Fruit fly (Drosophila melanogaster) whole organism, adult: Measurements from ENCODE around the gene sunn.
A peak's percentile ranks its signal among the peaks of the same experiment; 100 is the strongest.

Experiments used
- CG11617 ChIP-seq: fragments of 200-800 bp; sonication (Bioruptor generic); optimal IDR thresholded peaks from 2 replicates; lab custom pipeline; 2017; ENCODE audit warnings: mild to moderate bottlenecking, missing biosample characterization, missing genetic modification reagents, missing genetic modification characterization
- CG12768 ChIP-seq: fragments of 200-800 bp; sonication (Bioruptor generic); optimal IDR thresholded peaks from 2 replicates; lab custom pipeline; 2017; ENCODE audit warnings: missing biosample characterization, missing genetic modification characterization, mild to moderate bottlenecking, moderate library complexity, missing genetic modification reagents
- CG14711 ChIP-seq: fragments of 200-800 bp; sonication (Bioruptor generic); optimal IDR thresholded peaks from 2 replicates; lab custom pipeline; 2018; ENCODE audit warnings: missing biosample characterization, mild to moderate bottlenecking, missing genetic modification characterization, moderate library complexity
- CG1620 ChIP-seq: fragments of 200-800 bp; sonication (Bioruptor generic); optimal IDR thresholded peaks from 2 replicates; lab custom pipeline; 2016; ENCODE audit warnings: missing biosample characterization, missing genetic modification characterization
- CG33017 ChIP-seq: fragments of 200-800 bp; sonication (Bioruptor generic); optimal IDR thresholded peaks from 2 replicates; lab custom pipeline; 2018; ENCODE audit warnings: missing biosample characterization, mild to moderate bottlenecking, missing genetic modification characterization, moderate library complexity
- CG5204 ChIP-seq: fragments of 200-800 bp; sonication (Bioruptor generic); optimal IDR thresholded peaks from 2 replicates; lab custom pipeline; 2016; ENCODE audit warnings: missing biosample characterization, missing genetic modification characterization
- CG7045 ChIP-seq: fragments of 200-800 bp; sonication (Bioruptor generic); optimal IDR thresholded peaks from 2 replicates; lab custom pipeline; 2017; ENCODE audit warnings: missing biosample characterization, mild to moderate bottlenecking, missing genetic modification characterization
- CG7101 ChIP-seq: fragments of 200-800 bp; sonication (Bioruptor generic); optimal IDR thresholded peaks from 2 replicates; lab custom pipeline; 2018; ENCODE audit warnings: missing biosample characterization, mild to moderate bottlenecking, missing genetic modification characterization, moderate library complexity
- Clk ChIP-seq: fragments of 200-800 bp; sonication (Bioruptor generic); optimal IDR thresholded peaks from 2 replicates; lab custom pipeline; 2017; ENCODE audit warnings: missing biosample characterization, missing genetic modification characterization
- Crg-1 ChIP-seq: fragments of 200-800 bp; sonication (Bioruptor generic); optimal IDR thresholded peaks from 2 replicates; lab custom pipeline; 2016; ENCODE audit warnings: missing biosample characterization, missing genetic modification characterization
- Hr96 ChIP-seq: fragments of 200-800 bp; sonication (Bioruptor generic); optimal IDR thresholded peaks from 2 replicates; lab custom pipeline; 2016; ENCODE audit warnings: missing biosample characterization, missing genetic modification characterization
- Mnt ChIP-seq: fragments of 200-800 bp; sonication (Bioruptor generic); optimal IDR thresholded peaks from 2 replicates; lab custom pipeline; 2016; ENCODE audit warnings: missing biosample characterization, mild to moderate bottlenecking, missing genetic modification characterization
- bab1 ChIP-seq: fragments of 200-800 bp; sonication (Bioruptor generic); optimal IDR thresholded peaks from 3 replicates; lab custom pipeline; 2019; ENCODE audit warnings: missing biosample characterization, mild to moderate bottlenecking, missing genetic modification characterization, moderate library complexity
- cic ChIP-seq: fragments of 200-800 bp; sonication (Bioruptor generic); optimal IDR thresholded peaks from 2 replicates; lab custom pipeline; 2017; ENCODE audit warnings: missing biosample characterization, mild to moderate bottlenecking, missing genetic modification characterization, moderate library complexity
- cnc ChIP-seq, 2 experiments: fragments of >200 bp; optimal IDR thresholded peaks; 2 replicates each; lab custom pipeline; 2017
- kay ChIP-seq: fragments of 200-800 bp; sonication (Bioruptor generic); peaks from one replicate; lab custom pipeline; 2016; ENCODE audit warnings: missing biosample characterization, missing genetic modification characterization, borderline replicate concordance
- ovo ChIP-seq: fragments of 200-800 bp; sonication (Bioruptor generic); optimal IDR thresholded peaks from 2 replicates; lab custom pipeline; 2016; ENCODE audit warnings: missing biosample characterization, missing genetic modification characterization
- pad ChIP-seq: fragments of 200-800 bp; sonication (Bioruptor generic); optimal IDR thresholded peaks from 3 replicates; lab custom pipeline; 2017; ENCODE audit warnings: missing biosample characterization, missing genetic modification characterization, mild to moderate bottlenecking, moderate library complexity, missing genetic modification reagents
- tj ChIP-seq: fragments of 200-800 bp; sonication (Bioruptor generic); optimal IDR thresholded peaks from 3 replicates; lab custom pipeline; 2017; ENCODE audit warnings: missing biosample characterization, mild to moderate bottlenecking, missing genetic modification characterization, moderate library complexity
- toe ChIP-seq: fragments of 200-800 bp; sonication (Bioruptor generic); optimal IDR thresholded peaks from 2 replicates; lab custom pipeline; 2016; ENCODE audit warnings: missing biosample characterization, missing genetic modification characterization

Gene sunn

DNA sequence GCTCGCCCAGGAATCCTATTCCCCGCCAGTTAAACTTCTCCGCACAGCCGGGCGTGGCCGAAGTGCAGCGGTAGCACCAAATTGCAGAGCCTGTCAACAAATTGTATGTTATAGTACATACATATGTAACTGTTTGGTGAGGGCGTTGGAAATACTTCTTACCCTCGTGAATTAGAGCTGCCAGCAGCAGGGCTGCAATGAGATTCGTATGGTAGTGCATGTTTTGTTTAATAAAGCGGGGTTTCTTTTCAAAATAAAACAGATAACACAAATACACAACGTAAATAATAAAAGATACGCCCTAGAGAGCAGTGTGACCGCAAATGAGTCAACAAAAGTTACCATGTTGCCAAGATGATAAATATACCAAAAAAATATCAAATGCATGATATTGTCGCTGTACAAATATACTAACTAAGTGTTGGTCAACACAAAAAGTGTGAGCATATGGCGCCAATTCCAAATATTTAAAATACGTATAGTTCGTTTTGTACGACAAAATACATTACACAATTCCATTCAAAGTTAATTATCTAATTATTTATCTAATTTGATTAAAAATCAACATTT lies 17.0 kb upstream of the sunn start, which contains the start of gene crim:
Gene crim (minus strand): TSS at position 328 of the 570 bp plus-strand sequence.
- TF ChIP-seq ovo (GFP tag; lab: Kevin White, UChicago): no peak
- peak; percentile 18 for TF ChIP-seq pad
- no peak for TF ChIP-seq CG5204 (GFP tag; lab: Kevin White, UChicago)
- peak; percentile 37 for TF ChIP-seq Mnt (GFP tag; lab: Kevin White, UChicago)
- peak; percentile 60 for TF ChIP-seq bab1
- peak; percentile 52 for TF ChIP-seq cic
- TF ChIP-seq CG7101 (tag; lab: Kevin White, UChicago): peak; percentile 18
- TF ChIP-seq CG1620 (GFP tag; lab: Kevin White, UChicago): no peak
- TF ChIP-seq Crg-1 (GFP tag; lab: Kevin White, UChicago): peak; percentile 15
- no peak for TF ChIP-seq tj (GFP tag; lab: Kevin White, UChicago)

dm6 chr3L:11711789-11712188 lies 16.4 kb upstream of the sunn start:
- TF ChIP-seq cnc (optimal IDR thresholded peaks at IDR 0.05; lab: Kevin White, UChicago): no peak
- no peak for TF ChIP-seq CG5204 (GFP tag; lab: Kevin White, UChicago)
- TF ChIP-seq CG1620 (GFP tag; lab: Kevin White, UChicago): no peak
- no peak for TF ChIP-seq Clk (GFP tag; lab: Kevin White, UChicago)
- no peak for TF ChIP-seq ovo (GFP tag; lab: Kevin White, UChicago)
- TF ChIP-seq CG7101 (tag; lab: Kevin White, UChicago): no peak
- TF ChIP-seq CG14711: no peak
- no peak for TF ChIP-seq CG7045
- TF ChIP-seq kay (GFP tag; lab: Kevin White, UChicago): no peak
- no peak for TF ChIP-seq CG12768 (GFP tag; lab: Kevin White, UChicago)
- no peak for TF ChIP-seq toe
- no peak for TF ChIP-seq Mnt (GFP tag; lab: Kevin White, UChicago)
- TF ChIP-seq CG33017 (tag; lab: Kevin White, UChicago): no peak
- no peak for TF ChIP-seq CG11617 (GFP tag; lab: Kevin White, UChicago)

- TF ChIP-seq tj (GFP tag; lab: Kevin White, UChicago): no peak
- no peak for TF ChIP-seq CG1620 (GFP tag; lab: Kevin White, UChicago)
- TF ChIP-seq Hr96: no peak
- no peak for TF ChIP-seq ovo (GFP tag; lab: Kevin White, UChicago)
- TF ChIP-seq pad: no peak
- no peak for TF ChIP-seq bab1
- no peak for TF ChIP-seq CG12768 (GFP tag; lab: Kevin White, UChicago)
- no peak for TF ChIP-seq CG11617 (GFP tag; lab: Kevin White, UChicago)
- TF ChIP-seq Mnt (GFP tag; lab: Kevin White, UChicago): no peak
- TF ChIP-seq kay (GFP tag; lab: Kevin White, UChicago): no peak
- no peak for TF ChIP-seq CG14711
- TF ChIP-seq toe: no peak
- no peak for TF ChIP-seq CG5204 (GFP tag; lab: Kevin White, UChicago)
- no peak for TF ChIP-seq CG7045
- TF ChIP-seq cic: no peak
- no peak for TF ChIP-seq cnc (optimal IDR thresholded peaks at IDR 0.05; lab: Kevin White, UChicago)
- no peak for TF ChIP-seq Clk (GFP tag; lab: Kevin White, UChicago)
- no peak for TF ChIP-seq CG33017 (tag; lab: Kevin White, UChicago)
- no peak for TF ChIP-seq Crg-1 (GFP tag; lab: Kevin White, UChicago)
- no peak for TF ChIP-seq CG7101 (tag; lab: Kevin White, UChicago)
Observed at dm6 chr3L:11712839-11713238, 15.3 kb upstream of the sunn start.

DNA sequence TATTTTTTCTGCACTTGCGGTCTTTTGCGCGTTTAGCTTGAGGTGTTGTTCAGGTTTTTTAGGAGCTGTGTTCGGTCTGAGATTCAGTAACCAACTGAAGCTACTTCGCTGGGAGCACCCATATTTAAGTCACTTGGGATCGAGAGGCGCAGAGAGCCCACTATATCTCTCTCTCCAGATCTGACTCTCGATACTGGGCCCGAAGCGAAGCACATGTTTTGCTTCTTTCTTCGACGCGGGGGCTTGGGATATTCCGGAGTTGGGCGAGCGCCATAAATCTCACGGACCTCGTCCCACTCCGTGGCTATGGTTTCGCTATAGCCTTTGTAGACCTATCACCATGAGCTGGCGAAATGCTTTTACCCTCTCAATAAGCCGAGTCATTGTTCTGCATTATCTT lies 13.0 kb upstream of the sunn start, which contains the start of gene CG14132:
Gene CG14132 (minus strand): TSS at position 99 of the 400 bp plus-strand sequence.
- TF ChIP-seq CG5204 (GFP tag; lab: Kevin White, UChicago) (no peak), Crg-1 (GFP tag; lab: Kevin White, UChicago) (no peak), kay (GFP tag; lab: Kevin White, UChicago) (no peak), Clk (GFP tag; lab: Kevin White, UChicago) (no peak), bab1 (no peak), ovo (GFP tag; lab: Kevin White, UChicago) (no peak), CG12768 (GFP tag; lab: Kevin White, UChicago) (no peak), CG11617 (GFP tag; lab: Kevin White, UChicago) (no peak), CG1620 (GFP tag; lab: Kevin White, UChicago) (no peak), cic (no peak), Hr96 (no peak), Mnt (GFP tag; lab: Kevin White, UChicago) (no peak), CG7101 (tag; lab: Kevin White, UChicago) (no peak), CG33017 (tag; lab: Kevin White, UChicago) (no peak), tj (GFP tag; lab: Kevin White, UChicago) (no peak), pad (no peak), CG14711 (no peak), toe (no peak)

dm6 chr3L:11716347-11716746 lies 11.8 kb upstream of the sunn start:
- TF ChIP-seq CG7101 (tag; lab: Kevin White, UChicago) (no peak), CG7045 (no peak), Crg-1 (GFP tag; lab: Kevin White, UChicago) (no peak), CG33017 (tag; lab: Kevin White, UChicago) (no peak), CG1620 (GFP tag; lab: Kevin White, UChicago) (no peak), ovo (GFP tag; lab: Kevin White, UChicago) (no peak), CG12768 (GFP tag; lab: Kevin White, UChicago) (no peak), Hr96 (no peak), tj (GFP tag; lab: Kevin White, UChicago) (no peak), CG11617 (GFP tag; lab: Kevin White, UChicago) (no peak), cnc (optimal IDR thresholded peaks at IDR 0.05; lab: Kevin White, UChicago) (no peak), pad (no peak), Mnt (GFP tag; lab: Kevin White, UChicago) (no peak), CG14711 (no peak), bab1 (no peak), kay (GFP tag; lab: Kevin White, UChicago) (no peak)
